ENCODE assay signal across 2 fruit fly cellular contexts in the genomic region with DNA sequence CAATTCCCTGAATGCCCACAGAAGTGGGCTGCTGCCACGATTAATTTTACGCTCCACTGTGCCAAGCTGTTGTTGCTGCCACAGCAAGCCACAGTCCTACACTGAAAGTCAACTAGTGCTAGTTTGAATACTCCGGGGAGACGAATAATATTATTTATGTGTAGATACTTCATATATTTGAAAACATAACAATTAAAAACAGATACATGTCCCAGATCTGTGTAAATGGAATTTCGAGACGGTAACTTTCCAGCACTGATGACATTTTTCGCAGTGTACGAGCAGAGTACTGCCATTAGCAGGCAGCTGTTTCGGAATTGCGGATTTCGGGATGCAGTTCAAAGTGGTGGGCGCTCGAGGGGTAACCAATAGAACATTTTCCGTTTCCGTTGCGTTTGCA.
A peak's percentile ranks its signal among the peaks of the same experiment; 100 is the strongest.
TF ChIP-seq lines count a peak whose summit lies in the region.

No protein-coding gene starts in this region.

TF ChIP-seq in whole organism, embryonic, 481 proteins besides CTCF, POLR2A, EP300 and RAD21 (continued from another document and continues in another):
- peak; percentile 39 for TF ChIP-seq lab (GFP tag; optimal IDR thresholded peaks at IDR 0.05; lab: Kevin White, UChicago)
- TF ChIP-seq Hr3 (GFP tag; optimal IDR thresholded peaks at IDR 0.05; lab: Kevin White, UChicago) = no peak
- no peak for TF ChIP-seq CG1529 (GFP tag; optimal IDR thresholded peaks at IDR 0.05; lab: Kevin White, UChicago)
- no peak for TF ChIP-seq Stat92E (GFP tag; optimal IDR thresholded peaks at IDR 0.05; lab: Kevin White, UChicago)
- no peak for TF ChIP-seq br (optimal IDR thresholded peaks at IDR 0.05; lab: Kevin White, UChicago)
- peak; percentile 33 for TF ChIP-seq CG12219 (GFP tag; optimal IDR thresholded peaks at IDR 0.05; lab: Kevin White, UChicago)
- TF ChIP-seq Fer2 (tag; optimal IDR thresholded peaks at IDR 0.05; lab: Kevin White, UChicago) = no peak
- TF ChIP-seq CG12769 (tag; optimal IDR thresholded peaks at IDR 0.05; lab: Kevin White, UChicago) = peak; percentile 44
- 0 out of 2 replicates have a peak, but pooled peaks have one; percentile 6 for TF ChIP-seq Rfx (GFP tag; IDR thresholded peaks at IDR 0.05; lab: Robert Waterston, UW)
- peak; percentile 0 for TF ChIP-seq ewg (GFP tag; optimal IDR thresholded peaks at IDR 0.05; lab: Kevin White, UChicago)
- TF ChIP-seq H2.0 (GFP tag; IDR thresholded peaks at IDR 0.05; lab: Robert Waterston, UW) = 0 out of 2 replicates have a peak, but pooled peaks have one; percentile 9
- TF ChIP-seq org-1 (GFP tag; optimal IDR thresholded peaks at IDR 0.05; lab: Kevin White, UChicago) = peak; percentile 3
- peak; percentile 33 for TF ChIP-seq az2 (GFP tag; optimal IDR thresholded peaks at IDR 0.05; lab: Kevin White, UChicago)
- no peak for TF ChIP-seq CG11085 (GFP tag; IDR thresholded peaks at IDR 0.05; lab: Robert Waterston, UW)
- peak; percentile 28 for TF ChIP-seq CG15269 (tag; optimal IDR thresholded peaks at IDR 0.05; lab: Kevin White, UChicago)
- peak; percentile 35 for TF ChIP-seq CG7839 (tag; optimal IDR thresholded peaks at IDR 0.05; lab: Kevin White, UChicago)
- TF ChIP-seq chif (GFP tag; optimal IDR thresholded peaks at IDR 0.05; lab: Kevin White, UChicago) = peak in 1 of 2 experiments; percentile 4
- no peak for TF ChIP-seq seq (GFP tag; IDR thresholded peaks at IDR 0.05; lab: Robert Waterston, UW)
- TF ChIP-seq ems (GFP tag; optimal IDR thresholded peaks at IDR 0.05; lab: Kevin White, UChicago) = no peak
- no peak for TF ChIP-seq exex (tag; optimal IDR thresholded peaks at IDR 0.05; lab: Kevin White, UChicago)
- peak; percentile 34 for TF ChIP-seq Xbp1 (GFP tag; optimal IDR thresholded peaks at IDR 0.05; lab: Kevin White, UChicago)
- TF ChIP-seq corto (GFP tag; optimal IDR thresholded peaks at IDR 0.05; lab: Kevin White, UChicago) = no peak
- peak; percentile 43 for TF ChIP-seq CG17359 (tag; optimal IDR thresholded peaks at IDR 0.05; lab: Kevin White, UChicago)
- no peak for TF ChIP-seq CG14965 (GFP tag; optimal IDR thresholded peaks at IDR 0.05; lab: Kevin White, UChicago; ENCODE audit: borderline replicate concordance)
- 0 out of 3 replicates have a peak, but pooled peaks have one; percentile 24 for TF ChIP-seq H15 (GFP tag; IDR thresholded peaks at IDR 0.05; lab: Robert Waterston, UW)
- peak; percentile 53 for TF ChIP-seq CG11504 (tag; optimal IDR thresholded peaks at IDR 0.05; lab: Kevin White, UChicago)
- peak; percentile 21 for TF ChIP-seq Sox102F (GFP tag; optimal IDR thresholded peaks at IDR 0.05; lab: Kevin White, UChicago)
- TF ChIP-seq Max (GFP tag; optimal IDR thresholded peaks at IDR 0.05; lab: Kevin White, UChicago) = no peak
- peak; percentile 13; the same call in 1 of the 2 replicates for TF ChIP-seq CG10366 (GFP tag; IDR thresholded peaks at IDR 0.05; lab: Robert Waterston, UW)
- TF ChIP-seq dysf (GFP tag; IDR thresholded peaks at IDR 0.05; lab: Robert Waterston, UW) = peak; percentile 26; the same call in 1 of the 3 replicates
- no peak for TF ChIP-seq jumu (GFP tag; optimal IDR thresholded peaks at IDR 0.05; lab: Kevin White, UChicago)
- no peak for TF ChIP-seq hkb (optimal IDR thresholded peaks at IDR 0.05; lab: Kevin White, UChicago)
- TF ChIP-seq hkb (GFP tag; IDR thresholded peaks at IDR 0.05; lab: Robert Waterston, UW) = no peak
- no peak for TF ChIP-seq zen (tag; optimal IDR thresholded peaks at IDR 0.05; lab: Kevin White, UChicago)
- TF ChIP-seq fd96Cb (tag; optimal IDR thresholded peaks at IDR 0.05; lab: Kevin White, UChicago) = peak; percentile 25
- TF ChIP-seq emc (GFP tag; optimal IDR thresholded peaks at IDR 0.05; lab: Kevin White, UChicago) = no peak
- peak; percentile 10 for TF ChIP-seq CG1233 (GFP tag; optimal IDR thresholded peaks at IDR 0.05; lab: Kevin White, UChicago)
- no peak for TF ChIP-seq CG5953 (GFP tag; IDR thresholded peaks at IDR 0.05; lab: Robert Waterston, UW)
- TF ChIP-seq CG8089 (GFP tag; optimal IDR thresholded peaks at IDR 0.05; lab: Kevin White, UChicago) = no peak
- peak; percentile 17 for TF ChIP-seq D19A (tag; optimal IDR thresholded peaks at IDR 0.05; lab: Kevin White, UChicago)
- no peak for TF ChIP-seq Nf-YC (tag; optimal IDR thresholded peaks at IDR 0.05; lab: Kevin White, UChicago)
- TF ChIP-seq trem (tag; optimal IDR thresholded peaks at IDR 0.05; lab: Kevin White, UChicago) = peak; percentile 24
- TF ChIP-seq CG12071 (GFP tag; optimal IDR thresholded peaks at IDR 0.05; lab: Kevin White, UChicago) = peak; percentile 7
- TF ChIP-seq Med (GFP tag; lab: Kevin White, UChicago) = peak; percentile 73
- peak; percentile 92 for TF ChIP-seq Ets65A (GFP tag; lab: Kevin White, UChicago)
- TF ChIP-seq Lhr (GFP tag; optimal IDR thresholded peaks at IDR 0.05; lab: Kevin White, UChicago) = no peak
- TF ChIP-seq Antp (GFP tag; optimal IDR thresholded peaks at IDR 0.05; lab: Kevin White, UChicago) = no peak
- no peak for TF ChIP-seq CG32767 (GFP tag; IDR thresholded peaks at IDR 0.05; lab: Robert Waterston, UW)
- no peak for TF ChIP-seq zfh2 (GFP tag; optimal IDR thresholded peaks at IDR 0.05; lab: Kevin White, UChicago)
- no peak for TF ChIP-seq Hr39 (optimal IDR thresholded peaks at IDR 0.05; lab: Kevin White, UChicago)
- TF ChIP-seq lola (GFP tag; optimal IDR thresholded peaks at IDR 0.05; lab: Kevin White, UChicago) = no peak
- TF ChIP-seq CG18599 (GFP tag; optimal IDR thresholded peaks at IDR 0.05; lab: Kevin White, UChicago) = peak; percentile 20
- 0 out of 2 replicates have a peak, but pooled peaks have one; percentile 5 for TF ChIP-seq CG1024 (GFP tag; IDR thresholded peaks at IDR 0.05; lab: Robert Waterston, UW)
- TF ChIP-seq Hr51 (GFP tag; optimal IDR thresholded peaks at IDR 0.05; lab: Kevin White, UChicago) = peak in 1 of 2 experiments; percentile 32
- TF ChIP-seq sisA (GFP tag; IDR thresholded peaks at IDR 0.05; lab: Robert Waterston, UW) = peak; percentile 44; the same call in 1 of the 2 replicates
- TF ChIP-seq CG7556 (GFP tag; optimal IDR thresholded peaks at IDR 0.05; lab: Kevin White, UChicago) = no peak
- no peak for TF ChIP-seq vnd (GFP tag; IDR thresholded peaks at IDR 0.05; lab: Robert Waterston, UW; ENCODE audit: partially characterized antibody)
- no peak for TF ChIP-seq Mad (GFP tag; optimal IDR thresholded peaks at IDR 0.05; lab: Kevin White, UChicago)
- TF ChIP-seq sens-2 (GFP tag; IDR thresholded peaks at IDR 0.05; lab: Robert Waterston, UW) = 0 out of 2 replicates have a peak, but pooled peaks have one; percentile 23
- TF ChIP-seq CG2678 (tag; optimal IDR thresholded peaks at IDR 0.05; lab: Kevin White, UChicago) = peak; percentile 42
- no peak for TF ChIP-seq gcm2 (GFP tag; optimal IDR thresholded peaks at IDR 0.05; lab: Kevin White, UChicago)
- TF ChIP-seq CG1602 (GFP tag; optimal IDR thresholded peaks at IDR 0.05; lab: Kevin White, UChicago) = peak; percentile 19
- no peak for TF ChIP-seq CG4404 (GFP tag; IDR thresholded peaks at IDR 0.05; lab: Robert Waterston, UW)
- TF ChIP-seq CG4820 (GFP tag; optimal IDR thresholded peaks at IDR 0.05; lab: Kevin White, UChicago) = peak; percentile 37

TF ChIP-seq in whole organism, prepupa, 60 proteins besides CTCF, POLR2A, EP300 and RAD21 (continued from another document):
- TF ChIP-seq CG3032 (tag; optimal IDR thresholded peaks at IDR 0.05; lab: Kevin White, UChicago) (no peak), CG10669 (GFP tag; optimal IDR thresholded peaks at IDR 0.05; lab: Kevin White, UChicago) (peak; percentile 24), svp (GFP tag; lab: Kevin White, UChicago) (no peak), CG10631 (GFP tag; optimal IDR thresholded peaks at IDR 0.05; lab: Kevin White, UChicago) (peak; percentile 21), CG6276 (GFP tag; optimal IDR thresholded peaks at IDR 0.05; lab: Kevin White, UChicago) (no peak), Lpt (GFP tag; optimal IDR thresholded peaks at IDR 0.05; lab: Kevin White, UChicago) (no peak), CG11294 (GFP tag; IDR thresholded peaks at IDR 0.05; lab: Robert Waterston, UW) (no peak), Blimp-1 (GFP tag; optimal IDR thresholded peaks at IDR 0.05; lab: Kevin White, UChicago) (no peak), CG4318 (GFP tag; optimal IDR thresholded peaks at IDR 0.05; lab: Kevin White, UChicago) (no peak), OdsH (GFP tag; optimal IDR thresholded peaks at IDR 0.05; lab: Kevin White, UChicago) (peak; percentile 38), CG8119 (GFP tag; IDR thresholded peaks at IDR 0.05; lab: Robert Waterston, UW) (no peak), ss (GFP tag; optimal IDR thresholded peaks at IDR 0.05; lab: Kevin White, UChicago) (no peak), Sox14 (GFP tag; optimal IDR thresholded peaks at IDR 0.05; lab: Kevin White, UChicago) (peak; percentile 13), Eip75B (GFP tag; optimal IDR thresholded peaks at IDR 0.05; lab: Kevin White, UChicago) (no peak), fd59A (GFP tag; optimal IDR thresholded peaks at IDR 0.05; lab: Kevin White, UChicago) (no peak), CG6792 (GFP tag; optimal IDR thresholded peaks at IDR 0.05; lab: Kevin White, UChicago) (peak; percentile 10), Ets96B (tag; optimal IDR thresholded peaks at IDR 0.05; lab: Kevin White, UChicago) (no peak), CG11902 (GFP tag; optimal IDR thresholded peaks at IDR 0.05; lab: Kevin White, UChicago) (no peak), Eip93F (GFP tag; optimal IDR thresholded peaks at IDR 0.05; lab: Kevin White, UChicago) (no peak), Sox102F (GFP tag; optimal IDR thresholded peaks at IDR 0.05; lab: Kevin White, UChicago) (peak; percentile 30), CG11762 (GFP tag; optimal IDR thresholded peaks at IDR 0.05; lab: Kevin White, UChicago; ENCODE audit: insufficient read depth) (no peak), CG8632 (GFP tag; optimal IDR thresholded peaks at IDR 0.05; lab: Kevin White, UChicago) (no peak), cyc (GFP tag; optimal IDR thresholded peaks at IDR 0.05; lab: Kevin White, UChicago) (no peak), CG6163 (GFP tag; IDR thresholded peaks at IDR 0.05; lab: Robert Waterston, UW) (0 out of 3 replicates have a peak, but pooled peaks have one; percentile 39), CG7368 (GFP tag; optimal IDR thresholded peaks at IDR 0.05; lab: Kevin White, UChicago) (no peak), eg (GFP tag; IDR thresholded peaks at IDR 0.05; lab: Robert Waterston, UW) (no peak), fkh (GFP tag; optimal IDR thresholded peaks at IDR 0.05; lab: Kevin White, UChicago) (no peak), CG1621 (tag; optimal IDR thresholded peaks at IDR 0.05; lab: Kevin White, UChicago) (no peak), Met (GFP tag; optimal IDR thresholded peaks at IDR 0.05; lab: Kevin White, UChicago) (peak; percentile 47), CG3919 (GFP tag; optimal IDR thresholded peaks at IDR 0.05; lab: Kevin White, UChicago) (peak; percentile 18), CG15336 (GFP tag; IDR thresholded peaks at IDR 0.05; lab: Robert Waterston, UW) (no peak), CG31627 (GFP tag; optimal IDR thresholded peaks at IDR 0.05; lab: Kevin White, UChicago) (peak; percentile 46), Hr39 (GFP tag; optimal IDR thresholded peaks at IDR 0.05; lab: Kevin White, UChicago) (peak; percentile 44), vri (GFP tag; optimal IDR thresholded peaks at IDR 0.05; lab: Kevin White, UChicago) (no peak), Hr38 (GFP tag; optimal IDR thresholded peaks at IDR 0.05; lab: Kevin White, UChicago) (no peak), Eip78C (GFP tag; lab: Kevin White, UChicago) (peak; percentile 46), achi (GFP tag; optimal IDR thresholded peaks at IDR 0.05; lab: Kevin White, UChicago) (peak; percentile 23)
